Fruit fly (Drosophila melanogaster) whole organism, embryonic: Measurements from ENCODE around the gene mRpL15.

Experiments
- Atf-2 ChIP-seq: fragments of 200-800 bp; sonication (Bioruptor generic); optimal IDR thresholded peaks from 2 replicates; lab custom pipeline; 2016; ENCODE audit warnings: missing biosample characterization, missing genetic modification characterization
- Bgb ChIP-seq: fragments of 200-800 bp; sonication (Bioruptor generic); IDR thresholded peaks from 2 replicates; pipeline ENCODE4 v1.3.6; 2022; ENCODE audit warnings: missing biosample characterization, missing genetic modification characterization; ENCODE audit not compliant: partially characterized antibody
- BtbVII ChIP-seq: fragments of 200-800 bp; sonication (Bioruptor generic); optimal IDR thresholded peaks from 3 replicates; lab custom pipeline; 2017; ENCODE audit warnings: missing biosample characterization, mild to moderate bottlenecking, missing genetic modification characterization
- CG10267 ChIP-seq: fragments of 200-800 bp; sonication (Bioruptor generic); optimal IDR thresholded peaks from 2 replicates; lab custom pipeline; 2018; ENCODE audit warnings: missing biosample characterization, mild to moderate bottlenecking, missing genetic modification characterization, moderate library complexity
- CG10462 ChIP-seq: fragments of 200-800 bp; sonication (Bioruptor generic); optimal IDR thresholded peaks from 2 replicates; lab custom pipeline; 2016; ENCODE audit warnings: missing biosample characterization, missing genetic modification characterization
- CG10959 ChIP-seq: fragments of 200-800 bp; sonication (Bioruptor generic); IDR thresholded peaks from 2 replicates; pipeline ENCODE4 v1.3.6; 2022; ENCODE audit warnings: missing biosample characterization, missing genetic modification characterization
- CG11560 ChIP-seq: fragments of 200-800 bp; sonication (Bioruptor generic); IDR thresholded peaks from 3 replicates; pipeline ENCODE4 v1.3.6; 2022; ENCODE audit warnings: missing biosample characterization, missing genetic modification characterization
- CG12219 ChIP-seq: fragments of 200-800 bp; sonication (Bioruptor generic); optimal IDR thresholded peaks from 3 replicates; lab custom pipeline; 2018; ENCODE audit warnings: missing biosample characterization, mild to moderate bottlenecking, missing genetic modification characterization
- CG14050 ChIP-seq: fragments of 200-800 bp; sonication (Bioruptor generic); IDR thresholded peaks from 3 replicates; pipeline ENCODE4 v1.3.6; 2022; ENCODE audit warnings: missing biosample characterization, missing genetic modification characterization
- CG17361 ChIP-seq: fragments of 200-800 bp; sonication (Bioruptor generic); IDR thresholded peaks from 3 replicates; pipeline ENCODE4 v1.3.6; 2022; ENCODE audit warnings: missing biosample characterization, missing genetic modification characterization
- CG17385 ChIP-seq: fragments of 200-800 bp; sonication (Bioruptor generic); optimal IDR thresholded peaks from 3 replicates; lab custom pipeline; 2018; ENCODE audit warnings: missing biosample characterization, mild to moderate bottlenecking, missing genetic modification characterization
- CG17829 ChIP-seq: fragments of 200-800 bp; optimal IDR thresholded peaks from 2 replicates; lab custom pipeline; 2019; ENCODE audit warnings: missing biosample characterization, mild to moderate bottlenecking, missing genetic modification characterization, moderate library complexity
- CG17912 ChIP-seq: fragments of 200-800 bp; sonication (Bioruptor generic); optimal IDR thresholded peaks from 2 replicates; lab custom pipeline; 2018; ENCODE audit warnings: missing biosample characterization, mild to moderate bottlenecking, missing genetic modification characterization
- CG18764 ChIP-seq: fragments of 200-800 bp; sonication (Bioruptor generic); optimal IDR thresholded peaks from 3 replicates; lab custom pipeline; 2016; ENCODE audit warnings: missing biosample characterization, missing genetic modification characterization
- CG30020 ChIP-seq: fragments of 200-800 bp; optimal IDR thresholded peaks from 2 replicates; lab custom pipeline; 2019; ENCODE audit warnings: missing biosample characterization, mild to moderate bottlenecking, missing genetic modification characterization, moderate library complexity
- CG30431 ChIP-seq: fragments of 200-800 bp; sonication (Bioruptor generic); optimal IDR thresholded peaks from 2 replicates; lab custom pipeline; 2017; ENCODE audit warnings: missing biosample characterization, missing genetic modification characterization
- CG34376 ChIP-seq: fragments of 200-800 bp; sonication (Bioruptor generic); optimal IDR thresholded peaks from 2 replicates; lab custom pipeline; 2018; ENCODE audit warnings: missing biosample characterization, mild to moderate bottlenecking, missing genetic modification characterization
- CG3995 ChIP-seq: fragments of 200-800 bp; sonication (Bioruptor generic); optimal IDR thresholded peaks from 3 replicates; lab custom pipeline; 2016; ENCODE audit warnings: missing biosample characterization, missing genetic modification characterization
- CG6765 ChIP-seq: fragments of 200-800 bp; sonication (Bioruptor generic); optimal IDR thresholded peaks from 3 replicates; lab custom pipeline; 2017; ENCODE audit warnings: missing biosample characterization, mild to moderate bottlenecking, missing genetic modification characterization
- CG7556 ChIP-seq: fragments of 200-800 bp; sonication (Bioruptor generic); optimal IDR thresholded peaks from 2 replicates; lab custom pipeline; 2017; ENCODE audit warnings: missing biosample characterization, mild to moderate bottlenecking, missing genetic modification characterization
- CG8089 ChIP-seq: fragments of 200-800 bp; sonication (Bioruptor generic); optimal IDR thresholded peaks from 3 replicates; lab custom pipeline; 2016; ENCODE audit warnings: missing biosample characterization, missing genetic modification characterization
- CG8765 ChIP-seq: fragments of 200-800 bp; sonication (Bioruptor generic); IDR thresholded peaks from 2 replicates; pipeline ENCODE4 v1.3.6; 2022; ENCODE audit warnings: missing biosample characterization, missing genetic modification characterization
- D ChIP-seq, 2 experiments: fragments of 200-800 bp in 1 of 2; fragments of >200 bp in 1 of 2; sonication (Bioruptor generic) in 1 of 2; optimal IDR thresholded peaks; 2 replicates in 1 of 2; 3 replicates in 1 of 2; lab custom pipeline; 2017; ENCODE audit warnings: mild to moderate bottlenecking in 1 of 2, missing biosample characterization in 1 of 2, missing genetic modification characterization in 1 of 2, missing genetic modification reagents in 1 of 2
- Mes4 ChIP-seq: fragments of 200-800 bp; sonication (Bioruptor generic); optimal IDR thresholded peaks from 2 replicates; lab custom pipeline; 2016; ENCODE audit warnings: missing biosample characterization, missing genetic modification characterization
- Oli ChIP-seq: fragments of 200-800 bp; sonication (Bioruptor generic); optimal IDR thresholded peaks from 2 replicates; lab custom pipeline; 2018; ENCODE audit warnings: missing biosample characterization, mild to moderate bottlenecking, missing genetic modification characterization, moderate library complexity
- Opbp ChIP-seq: fragments of 200-800 bp; sonication (Bioruptor generic); IDR thresholded peaks from 3 replicates; pipeline ENCODE4 v1.3.6; 2022; ENCODE audit warnings: missing biosample characterization, missing genetic modification characterization; ENCODE audit not compliant: partially characterized antibody
- Ravus ChIP-seq: fragments of 200-800 bp; sonication (Bioruptor generic); IDR thresholded peaks from 2 replicates; pipeline ENCODE4 v1.3.6; 2022; ENCODE audit warnings: missing biosample characterization, missing genetic modification characterization
- Sin3A ChIP-seq: fragments of >200 bp; optimal IDR thresholded peaks from 2 replicates; lab custom pipeline; 2018
- Sox100B ChIP-seq: fragments of 200-800 bp; sonication (Bioruptor generic); optimal IDR thresholded peaks from 3 replicates; lab custom pipeline; 2018; ENCODE audit warnings: missing biosample characterization, mild to moderate bottlenecking, missing genetic modification characterization
- aop ChIP-seq: fragments of 200-800 bp; sonication (Bioruptor generic); IDR thresholded peaks from 2 replicates; pipeline ENCODE4 v1.3.6; 2022; ENCODE audit warnings: missing biosample characterization, missing genetic modification characterization
- bab2 ChIP-seq: fragments of 200-800 bp; sonication (Bioruptor generic); optimal IDR thresholded peaks from 2 replicates; lab custom pipeline; 2016; ENCODE audit warnings: missing biosample characterization, missing genetic modification characterization
- br ChIP-seq: fragments of >200 bp; optimal IDR thresholded peaks from 2 replicates; lab custom pipeline; 2017
- cas ChIP-seq: fragments of 200-800 bp; sonication (Bioruptor generic); IDR thresholded peaks from 2 replicates; pipeline ENCODE4 v1.3.6; 2022; ENCODE audit warnings: missing biosample characterization, missing genetic modification characterization
- ci ChIP-seq: fragments of 200-800 bp; sonication (Bioruptor generic); IDR thresholded peaks from 3 replicates; pipeline ENCODE4 v1.3.6; 2022; ENCODE audit warnings: missing biosample characterization, missing genetic modification characterization
- da ChIP-seq: fragments of 200-800 bp; sonication (Bioruptor generic); optimal IDR thresholded peaks from 2 replicates; lab custom pipeline; 2016; ENCODE audit warnings: missing biosample characterization, missing genetic modification characterization
- dpn ChIP-seq, 2 experiments: fragments of 200-800 bp; sonication (Bioruptor generic); optimal IDR thresholded peaks; 3 replicates each; lab custom pipeline; 2016; ENCODE audit warnings: missing biosample characterization in 2 of 2, missing genetic modification characterization in 2 of 2
- gce ChIP-seq: fragments of 200-800 bp; sonication (Bioruptor generic); IDR thresholded peaks from 3 replicates; pipeline ENCODE4 v1.3.6; 2022; ENCODE audit warnings: missing biosample characterization, missing genetic modification characterization
- inv ChIP-seq: fragments of 200-800 bp; sonication (Bioruptor generic); IDR thresholded peaks from 2 replicates; pipeline ENCODE4 v1.3.6; 2022; ENCODE audit warnings: missing biosample characterization, missing genetic modification characterization; ENCODE audit not compliant: partially characterized antibody
- kah ChIP-seq: fragments of 200-800 bp; sonication (Bioruptor generic); optimal IDR thresholded peaks from 2 replicates; lab custom pipeline; 2018; ENCODE audit warnings: missing biosample characterization, mild to moderate bottlenecking, missing genetic modification characterization
- maf-S ChIP-seq: fragments of 200-800 bp; sonication (Bioruptor generic); optimal IDR thresholded peaks from 2 replicates; lab custom pipeline; 2016; ENCODE audit warnings: missing biosample characterization, missing genetic modification characterization
- pho ChIP-seq: fragments of 200-800 bp; sonication (Bioruptor generic); optimal IDR thresholded peaks from 2 replicates; lab custom pipeline; 2016; ENCODE audit warnings: missing biosample characterization, missing genetic modification characterization
- phol ChIP-seq: fragments of 200-800 bp; sonication (Bioruptor generic); optimal IDR thresholded peaks from 3 replicates; lab custom pipeline; 2018; ENCODE audit warnings: missing biosample characterization, mild to moderate bottlenecking, missing genetic modification characterization, moderate library complexity
- pzg ChIP-seq: fragments of 200-800 bp; sonication (Bioruptor generic); optimal IDR thresholded peaks from 3 replicates; lab custom pipeline; 2018; ENCODE audit warnings: missing biosample characterization, mild to moderate bottlenecking, missing genetic modification characterization, moderate library complexity
- row ChIP-seq: fragments of 200-800 bp; sonication (Bioruptor generic); IDR thresholded peaks from 3 replicates; pipeline ENCODE4 v1.3.6; 2022; ENCODE audit warnings: missing biosample characterization, missing genetic modification characterization
- sens-2 ChIP-seq: fragments of 200-800 bp; sonication (Bioruptor generic); IDR thresholded peaks from 2 replicates; pipeline ENCODE4 v1.3.6; 2022; ENCODE audit warnings: missing biosample characterization, missing genetic modification characterization
- stwl ChIP-seq: fragments of 200-800 bp; sonication (Bioruptor generic); optimal IDR thresholded peaks from 3 replicates; lab custom pipeline; 2018; ENCODE audit warnings: missing biosample characterization, mild to moderate bottlenecking, missing genetic modification characterization, moderate library complexity
- trh ChIP-seq: fragments of 200-800 bp; sonication (Bioruptor generic); optimal IDR thresholded peaks from 2 replicates; lab custom pipeline; 2016; ENCODE audit warnings: missing biosample characterization, missing genetic modification characterization
- wek ChIP-seq: fragments of 200-800 bp; sonication (Bioruptor generic); optimal IDR thresholded peaks from 3 replicates; lab custom pipeline; 2018; ENCODE audit warnings: missing biosample characterization, mild to moderate bottlenecking, missing genetic modification characterization, moderate library complexity
- yki ChIP-seq: fragments of >200 bp; optimal IDR thresholded peaks from 3 replicates; lab custom pipeline; 2018
- zen2 ChIP-seq: fragments of 200-800 bp; sonication (Bioruptor generic); IDR thresholded peaks from 3 replicates; pipeline ENCODE4 v1.3.6; 2022; ENCODE audit warnings: missing biosample characterization, missing genetic modification characterization; ENCODE audit not compliant: partially characterized antibody

mRpL15 gene

DNA sequence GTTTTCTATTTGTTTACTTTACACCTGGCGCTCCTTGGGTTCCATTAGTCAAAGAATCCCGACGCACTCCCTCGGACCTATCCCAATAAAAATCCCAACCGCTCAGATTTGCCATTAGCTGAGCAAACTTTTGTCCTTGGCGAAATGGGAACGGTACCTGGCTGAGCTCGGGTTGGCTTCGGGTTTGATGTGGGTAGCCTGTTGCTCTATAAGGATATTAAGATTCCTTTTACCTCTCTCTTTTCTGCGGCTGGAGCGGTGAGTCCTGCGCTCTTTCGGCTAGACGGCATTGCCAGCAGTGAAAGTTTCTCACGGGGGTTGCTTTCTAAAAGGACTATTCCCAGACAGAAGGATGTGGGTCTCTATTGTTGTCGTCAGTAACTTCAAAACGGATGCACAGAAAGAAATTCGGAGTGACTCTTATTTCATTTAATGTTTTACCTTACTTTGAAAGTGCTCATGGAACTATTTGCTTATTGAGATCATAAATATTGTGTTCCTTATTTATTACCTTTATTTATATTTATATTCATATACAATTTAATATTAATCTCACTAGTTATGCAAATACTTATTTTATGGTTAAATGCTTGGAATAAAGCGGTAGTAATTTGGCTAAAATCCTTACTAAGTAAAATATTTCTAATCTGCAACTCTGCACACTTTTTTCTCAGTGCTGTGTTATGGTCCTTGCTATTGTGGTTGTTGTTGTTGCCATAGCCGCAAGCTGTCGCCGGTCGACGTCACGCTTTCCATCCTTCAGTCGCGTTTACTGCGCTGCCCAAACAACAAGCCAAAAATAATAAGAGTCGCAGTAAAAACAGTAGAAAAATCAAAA, 5.8 kb upstream of the mRpL15 start, which contains the start of gene CG5910 (continued):
- TF ChIP-seq CG30020 (peak; percentile 70), CG3995 (GFP tag; lab: Kevin White, UChicago) (no peak), CG17361 (peak; percentile 97), CG10959 (peak; percentile 43), CG17385 (peak; percentile 83), CG10462 (peak; percentile 35), zen2 (GFP tag; lab: Robert Waterston, UW) (no peak), CG34376 (GFP tag; lab: Kevin White, UChicago) (peak; percentile 80), Ravus (GFP tag; lab: Robert Waterston, UW) (peak; percentile 26; the same call in 1 of the 2 replicates), pho (GFP tag; lab: Kevin White, UChicago) (peak; percentile 13), CG8089 (GFP tag; lab: Kevin White, UChicago) (peak; percentile 2), CG30431 (GFP tag; lab: Kevin White, UChicago) (peak; percentile 69), CG8765 (GFP tag; lab: Robert Waterston, UW) (0 out of 2 replicates have a peak, but pooled peaks have one; percentile 39), CG17829 (tag; lab: Kevin White, UChicago) (peak; percentile 94), Bgb (GFP tag; lab: Robert Waterston, UW) (no peak), phol (tag; lab: Kevin White, UChicago) (peak; percentile 93), CG10267 (tag; lab: Kevin White, UChicago) (peak; percentile 89), stwl (no peak), row (GFP tag; lab: Robert Waterston, UW) (peak; percentile 84), D (optimal IDR thresholded peaks at IDR 0.05; lab: Kevin White, UChicago) (no peak), D (GFP tag; optimal IDR thresholded peaks at IDR 0.05; lab: Kevin White, UChicago) (peak; percentile 92), da (GFP tag; lab: Kevin White, UChicago) (no peak), trh (GFP tag; lab: Kevin White, UChicago) (peak; percentile 37), CG7556 (peak; percentile 96), CG6765 (GFP tag; lab: Kevin White, UChicago) (peak; percentile 88), Mes4 (GFP tag; lab: Kevin White, UChicago) (no peak), pzg (GFP tag; lab: Kevin White, UChicago) (no peak), ci (GFP tag; lab: Robert Waterston, UW) (peak; percentile 71), wek (GFP tag; lab: Kevin White, UChicago) (peak; percentile 42), CG12219 (GFP tag; lab: Kevin White, UChicago) (peak; percentile 77), yki (lab: Kevin White, UChicago) (no peak), kah (GFP tag; lab: Kevin White, UChicago) (peak; percentile 69), br (lab: Kevin White, UChicago) (no peak), Sin3A (lab: Kevin White, UChicago) (no peak), CG17912 (GFP tag; lab: Kevin White, UChicago) (no peak), dpn (GFP tag; optimal IDR thresholded peaks at IDR 0.05; lab: Kevin White, UChicago) (peak; percentile 46 to 85), CG14050 (peak; percentile 54; the same call in 1 of the 3 replicates), Sox100B (GFP tag; lab: Kevin White, UChicago) (peak; percentile 93), gce (GFP tag; lab: Robert Waterston, UW) (0 out of 3 replicates have a peak, but pooled peaks have one; percentile 52), Opbp (no peak), BtbVII (GFP tag; lab: Kevin White, UChicago) (peak; percentile 90), Atf-2 (GFP tag; lab: Kevin White, UChicago) (peak; percentile 3), sens-2 (GFP tag; lab: Robert Waterston, UW) (peak; percentile 56), inv (no peak), aop (no peak), CG18764 (GFP tag; lab: Kevin White, UChicago) (peak; percentile 63), CG11560 (tag; lab: Robert Waterston, UW) (peak; percentile 72; the same call in 2 of the 3 replicates), Oli (tag; lab: Kevin White, UChicago) (peak; percentile 94), cas (GFP tag; lab: Robert Waterston, UW) (no peak), bab2 (GFP tag; lab: Kevin White, UChicago) (peak; percentile 7), maf-S (GFP tag; lab: Kevin White, UChicago) (no peak)
